Fruit fly (Drosophila melanogaster): Measurements from ENCODE around the gene AnxB10.

Gene AnxB10

dm6 chrX:20173464-20173995 lies at the start of gene AnxB10 (continued):
- TF ChIP-seq ap (GFP tag; IDR thresholded peaks at IDR 0.05): no peak
- no peak for TF ChIP-seq CG11398 (GFP tag; optimal IDR thresholded peaks at IDR 0.05)
- no peak for TF ChIP-seq fd3F (GFP tag; optimal IDR thresholded peaks at IDR 0.05)
- TF ChIP-seq Deaf1 (tag; optimal IDR thresholded peaks at IDR 0.05): peak; percentile 42
- no peak for TF ChIP-seq trem (tag; optimal IDR thresholded peaks at IDR 0.05)
- no peak for TF ChIP-seq gt (GFP tag; IDR thresholded peaks at IDR 0.05)
- no peak for TF ChIP-seq CG16779 (GFP tag; IDR thresholded peaks at IDR 0.05)
- TF ChIP-seq kni (GFP tag; optimal IDR thresholded peaks at IDR 0.05): no peak
- TF ChIP-seq CG7963 (GFP tag; IDR thresholded peaks at IDR 0.05; ENCODE audit: partially characterized antibody): no peak
- TF ChIP-seq CG7271 (tag; optimal IDR thresholded peaks at IDR 0.05): no peak
- peak; percentile 14 for TF ChIP-seq tup (GFP tag; optimal IDR thresholded peaks at IDR 0.05)
- no peak for TF ChIP-seq lov (optimal IDR thresholded peaks at IDR 0.05)
- TF ChIP-seq lov (GFP tag; IDR thresholded peaks at IDR 0.05): no peak
- no peak for TF ChIP-seq CrebB (tag; optimal IDR thresholded peaks at IDR 0.05)
- TF ChIP-seq NC2β (GFP tag; optimal IDR thresholded peaks at IDR 0.05): peak; percentile 8
- TF ChIP-seq Sry-δ (GFP tag; optimal IDR thresholded peaks at IDR 0.05): peak; percentile 25
- peak; percentile 40 for TF ChIP-seq CG2120 (GFP tag; optimal IDR thresholded peaks at IDR 0.05)
- no peak for TF ChIP-seq run (tag; optimal IDR thresholded peaks at IDR 0.05)
- TF ChIP-seq CG11093 (GFP tag; IDR thresholded peaks at IDR 0.05): peak; percentile 68; the same call in 1 of the 3 replicates
- peak; percentile 65 for TF ChIP-seq CG30403 (GFP tag; optimal IDR thresholded peaks at IDR 0.05)
- TF ChIP-seq lbe (GFP tag; optimal IDR thresholded peaks at IDR 0.05): peak; percentile 82
- no peak for TF ChIP-seq sima (GFP tag; optimal IDR thresholded peaks at IDR 0.05)
- TF ChIP-seq NK7.1 (GFP tag; optimal IDR thresholded peaks at IDR 0.05): no peak
- TF ChIP-seq unpg (GFP tag; optimal IDR thresholded peaks at IDR 0.05): peak; percentile 29
- TF ChIP-seq crol (GFP tag; IDR thresholded peaks at IDR 0.05): no peak
- TF ChIP-seq ara (GFP tag; IDR thresholded peaks at IDR 0.05): 0 out of 2 replicates have a peak, but pooled peaks have one; percentile 22
- TF ChIP-seq BEAF-32 (GFP tag; optimal IDR thresholded peaks at IDR 0.05): no peak
- TF ChIP-seq Dll (GFP tag; IDR thresholded peaks at IDR 0.05; ENCODE audit: partially characterized antibody): no peak
- no peak for TF ChIP-seq h (optimal IDR thresholded peaks at IDR 0.05)
- TF ChIP-seq tgo (GFP tag; IDR thresholded peaks at IDR 0.05): peak; percentile 68
- no peak for TF ChIP-seq danr (GFP tag; IDR thresholded peaks at IDR 0.05)
- TF ChIP-seq Sox100B (GFP tag; optimal IDR thresholded peaks at IDR 0.05): peak; percentile 82
- TF ChIP-seq pho (GFP tag; optimal IDR thresholded peaks at IDR 0.05): no peak
- no peak for TF ChIP-seq hbn (GFP tag; IDR thresholded peaks at IDR 0.05; ENCODE audit: partially characterized antibody)
- TF ChIP-seq oc (tag; optimal IDR thresholded peaks at IDR 0.05): peak; percentile 22
- no peak for TF ChIP-seq Vsx1 (GFP tag; optimal IDR thresholded peaks at IDR 0.05)
- peak; percentile 77 for TF ChIP-seq Meics (GFP tag; optimal IDR thresholded peaks at IDR 0.05)
- TF ChIP-seq CG8089 (GFP tag; optimal IDR thresholded peaks at IDR 0.05): peak; percentile 35
- no peak for TF ChIP-seq vfl (GFP tag; optimal IDR thresholded peaks at IDR 0.05)
- TF ChIP-seq Aef1 (GFP tag; IDR thresholded peaks at IDR 0.05): peak; percentile 47; the same call in 2 of the 3 replicates
- TF ChIP-seq ken (GFP tag; IDR thresholded peaks at IDR 0.05): no peak
- TF ChIP-seq chinmo (GFP tag; IDR thresholded peaks at IDR 0.05; ENCODE audit: partially characterized antibody): no peak
- peak; percentile 31 for TF ChIP-seq Ssrp (tag; optimal IDR thresholded peaks at IDR 0.05)
- TF ChIP-seq CG3995 (GFP tag; optimal IDR thresholded peaks at IDR 0.05): peak; percentile 13
- peak; percentile 11 for TF ChIP-seq jumu (GFP tag; optimal IDR thresholded peaks at IDR 0.05)
- TF ChIP-seq CG6272 (GFP tag; IDR thresholded peaks at IDR 0.05): no peak
- TF ChIP-seq bigmax (GFP tag; optimal IDR thresholded peaks at IDR 0.05): no peak
- no peak for TF ChIP-seq CG1603 (tag; optimal IDR thresholded peaks at IDR 0.05)
- TF ChIP-seq CG18262 (tag; optimal IDR thresholded peaks at IDR 0.05): peak; percentile 68
- no peak for TF ChIP-seq CG30431 (GFP tag; optimal IDR thresholded peaks at IDR 0.05)
- no peak for TF ChIP-seq p53 (GFP tag; optimal IDR thresholded peaks at IDR 0.05)

Measured in whole organism, embryonic.